Worm (Caenorhabditis elegans) whole organism, mixed stage, embryonic: ENCODE results near the gene dgk-4.

Experiments
- drap-1 ChIP-seq: fragments of 200-800 bp; sonication (Bioruptor generic); optimal IDR thresholded peaks from 3 replicates; lab custom pipeline; 2018; ENCODE audit warnings: mild to moderate bottlenecking, missing genetic modification characterization, missing compliant biosample characterization
- lsy-2 ChIP-seq: fragments of 150-350 bp; optimal IDR thresholded peaks from 2 replicates; lab custom pipeline; 2014; ENCODE audit warnings: missing biosample characterization, missing genetic modification characterization
- mep-1 ChIP-seq: fragments of 150-350 bp; optimal IDR thresholded peaks from 2 replicates; lab custom pipeline; 2017; ENCODE audit warnings: missing biosample characterization, missing genetic modification reagents, missing genetic modification characterization, inconsistent platforms
- nhr-237 ChIP-seq: fragments of 150-350 bp; optimal IDR thresholded peaks from 2 replicates; lab custom pipeline; 2014; ENCODE audit warnings: missing biosample characterization, missing genetic modification characterization

DNA sequence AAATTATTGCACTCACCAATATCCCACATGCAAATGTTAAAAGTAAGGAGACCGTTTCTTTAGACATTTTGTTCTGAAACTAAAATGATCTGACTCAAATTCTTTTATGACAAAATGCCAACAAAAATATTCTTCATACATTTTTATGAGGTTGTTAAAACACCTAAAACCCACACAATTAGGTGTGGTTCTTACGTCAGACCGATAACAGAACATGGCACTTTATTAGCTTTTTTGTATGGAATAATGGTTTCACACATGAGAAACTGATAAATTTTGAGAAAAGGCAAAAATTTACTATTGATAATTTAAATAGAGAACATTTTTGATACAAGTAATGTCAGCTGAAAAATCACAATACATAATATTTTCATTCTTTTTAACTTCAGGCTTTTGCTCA lies 22.5 kb downstream of the dgk-4 start, which contains the start of gene C49C8.5:
- no peak for TF ChIP-seq nhr-237 (tag; lab: Kevin White, UChicago)
- TF ChIP-seq mep-1 (tag; lab: Kevin White, UChicago), result no peak
- no peak for TF ChIP-seq lsy-2
- TF ChIP-seq drap-1, result no peak
